Worm (Caenorhabditis elegans) whole organism, young adult: Measurements from ENCODE around the gene flp-32.

ENCODE experiments used
- atf-7 ChIP-seq: sonication (generic microtip); optimal IDR thresholded peaks from 2 replicates; lab custom pipeline; 2017; ENCODE audit warnings: mild to moderate bottlenecking, missing genetic modification characterization, missing compliant biosample characterization
- dox-1 ChIP-seq: fragments of 200-800 bp; sonication (Bioruptor generic); IDR thresholded peaks from 2 replicates; pipeline ENCODE4 v1.3.6; 2022; ENCODE audit warnings: missing genetic modification reagents, missing genetic modification characterization, missing compliant biosample characterization
- nhr-90 ChIP-seq: sonication (generic microtip); optimal IDR thresholded peaks from 2 replicates; lab custom pipeline; 2016; ENCODE audit warnings: missing genotype, mild to moderate bottlenecking, missing genetic modification characterization, missing compliant biosample characterization

DNA sequence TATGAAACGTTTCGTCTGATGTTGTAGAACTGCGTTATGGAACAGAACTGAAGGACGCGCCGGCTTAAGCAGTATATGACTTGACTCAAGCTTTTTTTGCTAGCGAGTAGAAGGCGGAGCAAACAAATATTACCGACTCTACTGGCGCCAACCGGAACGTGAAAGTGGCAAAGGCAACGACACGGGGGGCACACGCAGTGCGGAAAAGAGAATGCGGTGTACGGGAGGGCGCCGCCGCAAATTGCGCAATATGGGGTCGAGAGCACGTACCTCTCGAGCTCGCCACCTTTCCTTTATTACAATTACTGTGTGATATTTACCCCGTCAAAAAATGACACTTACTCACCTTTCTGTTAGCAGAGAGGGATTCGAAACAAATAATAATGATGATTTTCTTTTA is 18.4 kb upstream of the flp-32 start, which contains the start of gene pqn-36:
- TF ChIP-seq nhr-90 (tag; lab: Kevin White, UChicago): no peak
- TF ChIP-seq dox-1 (GFP tag; lab: Robert Waterston, UW): no peak
- TF ChIP-seq atf-7 (tag; lab: Kevin White, UChicago): no peak
